Fruit fly (Drosophila melanogaster) whole organism, prepupa: Measurements from ENCODE around the gene CycY.

Experiments
- CG10669 ChIP-seq: fragments of 200-800 bp; sonication (Bioruptor generic); optimal IDR thresholded peaks from 3 replicates; lab custom pipeline; 2018; ENCODE audit warnings: missing biosample characterization, mild to moderate bottlenecking, missing genetic modification characterization, moderate library complexity
- CG11294 ChIP-seq: fragments of 200-800 bp; sonication (Bioruptor generic); IDR thresholded peaks from 2 replicates; pipeline ENCODE4 v1.3.6; 2022; ENCODE audit warnings: missing biosample characterization, missing genetic modification characterization
- CG11762 ChIP-seq: fragments of 200-800 bp; sonication (Bioruptor generic); optimal IDR thresholded peaks from 3 replicates; lab custom pipeline; 2016; ENCODE audit warnings: missing biosample characterization, missing genetic modification characterization; ENCODE audit not compliant: insufficient read depth
- CG11902 ChIP-seq: fragments of 200-800 bp; sonication (Bioruptor generic); optimal IDR thresholded peaks from 3 replicates; lab custom pipeline; 2016; ENCODE audit warnings: missing biosample characterization, missing genetic modification characterization
- CG15336 ChIP-seq: fragments of 200-800 bp; sonication (Bioruptor generic); IDR thresholded peaks from 2 replicates; pipeline ENCODE4 v1.3.6; 2022; ENCODE audit warnings: missing biosample characterization, missing genetic modification characterization
- CG1621 ChIP-seq: fragments of 200-800 bp; sonication (Bioruptor generic); optimal IDR thresholded peaks from 3 replicates; lab custom pipeline; 2018; ENCODE audit warnings: missing biosample characterization, mild to moderate bottlenecking, missing genetic modification characterization
- CG16779 ChIP-seq: fragments of 200-800 bp; sonication (Bioruptor generic); optimal IDR thresholded peaks from 3 replicates; lab custom pipeline; 2017; ENCODE audit warnings: missing biosample characterization, mild to moderate bottlenecking, missing genetic modification characterization
- CG32006 ChIP-seq: fragments of 200-800 bp; sonication (Bioruptor generic); optimal IDR thresholded peaks from 3 replicates; lab custom pipeline; 2017; ENCODE audit warnings: missing biosample characterization, mild to moderate bottlenecking, missing genetic modification characterization
- CG3919 ChIP-seq: fragments of 200-800 bp; sonication (Bioruptor generic); optimal IDR thresholded peaks from 3 replicates; lab custom pipeline; 2016; ENCODE audit warnings: missing biosample characterization, missing genetic modification characterization
- CG6792 ChIP-seq: fragments of 200-800 bp; sonication (Bioruptor generic); optimal IDR thresholded peaks from 3 replicates; lab custom pipeline; 2016; ENCODE audit warnings: missing biosample characterization, missing genetic modification characterization
- CG6808 ChIP-seq: fragments of 200-800 bp; sonication (Bioruptor generic); optimal IDR thresholded peaks from 3 replicates; lab custom pipeline; 2017; ENCODE audit warnings: missing biosample characterization, missing genetic modification characterization, mild to moderate bottlenecking, moderate library complexity, missing genetic modification reagents
- CG7368 ChIP-seq: fragments of 200-800 bp; sonication (Bioruptor generic); optimal IDR thresholded peaks from 3 replicates; lab custom pipeline; 2016; ENCODE audit warnings: missing biosample characterization, missing genetic modification characterization
- CG8119 ChIP-seq: fragments of 200-800 bp; sonication (Bioruptor generic); IDR thresholded peaks from 3 replicates; pipeline ENCODE4 v1.3.6; 2022; ENCODE audit warnings: missing biosample characterization, missing genetic modification characterization
- Eip78C ChIP-seq: fragments of 200-800 bp; sonication (Bioruptor generic); peaks from one replicate; lab custom pipeline; 2016; ENCODE audit warnings: missing biosample characterization, missing genetic modification characterization
- Eip93F ChIP-seq: fragments of 200-800 bp; sonication (Bioruptor generic); optimal IDR thresholded peaks from 2 replicates; lab custom pipeline; 2016; ENCODE audit warnings: missing biosample characterization, mild to moderate bottlenecking, missing genetic modification characterization
- Ets21C ChIP-seq: fragments of 200-800 bp; sonication (Bioruptor generic); optimal IDR thresholded peaks from 3 replicates; lab custom pipeline; 2016; ENCODE audit warnings: missing biosample characterization, missing genetic modification characterization
- Gug ChIP-seq: fragments of 200-800 bp; sonication (Bioruptor generic); IDR thresholded peaks from 2 replicates; pipeline ENCODE4 v1.3.6; 2022; ENCODE audit warnings: missing biosample characterization, missing genetic modification characterization
- Hr38 ChIP-seq: sonication (Bioruptor generic); optimal IDR thresholded peaks from 2 replicates; lab custom pipeline; 2016; ENCODE audit warnings: missing biosample characterization, missing genetic modification characterization
- Hr4 ChIP-seq: fragments of 200-800 bp; sonication (Bioruptor generic); optimal IDR thresholded peaks from 3 replicates; lab custom pipeline; 2016; ENCODE audit warnings: missing biosample characterization, missing genetic modification characterization
- Lpt ChIP-seq: fragments of 200-800 bp; sonication (Bioruptor generic); optimal IDR thresholded peaks from 3 replicates; lab custom pipeline; 2016; ENCODE audit warnings: missing biosample characterization, missing genetic modification characterization
- Met ChIP-seq: fragments of 200-800 bp; sonication (Bioruptor generic); optimal IDR thresholded peaks from 3 replicates; lab custom pipeline; 2016; ENCODE audit warnings: missing biosample characterization, missing genetic modification characterization
- Sox102F ChIP-seq: fragments of 200-800 bp; sonication (Bioruptor generic); optimal IDR thresholded peaks from 2 replicates; lab custom pipeline; 2016; ENCODE audit warnings: missing biosample characterization, mild to moderate bottlenecking, missing genetic modification characterization
- Sox14 ChIP-seq: fragments of 200-800 bp; sonication (Bioruptor generic); optimal IDR thresholded peaks from 3 replicates; lab custom pipeline; 2016; ENCODE audit warnings: missing biosample characterization, missing genetic modification characterization
- Sox15 ChIP-seq: fragments of 200-800 bp; sonication (Bioruptor generic); optimal IDR thresholded peaks from 3 replicates; lab custom pipeline; 2016; ENCODE audit warnings: missing biosample characterization, missing genetic modification characterization
- achi ChIP-seq: fragments of 200-800 bp; sonication (Bioruptor generic); optimal IDR thresholded peaks from 3 replicates; lab custom pipeline; 2016; ENCODE audit warnings: missing biosample characterization, missing genetic modification characterization
- cyc ChIP-seq: fragments of 200-800 bp; sonication (Bioruptor generic); optimal IDR thresholded peaks from 3 replicates; lab custom pipeline; 2016; ENCODE audit warnings: missing biosample characterization, missing genetic modification characterization
- dsx ChIP-seq: fragments of 200-800 bp; optimal IDR thresholded peaks from 3 replicates; lab custom pipeline; 2019; ENCODE audit warnings: missing biosample characterization, mild to moderate bottlenecking, missing genetic modification characterization, moderate library complexity; ENCODE audit not compliant: poor library complexity, severe bottlenecking
- eg ChIP-seq: fragments of 200-800 bp; sonication (Bioruptor generic); IDR thresholded peaks from 3 replicates; pipeline ENCODE4 v1.3.6; 2022; ENCODE audit warnings: missing biosample characterization, missing genetic modification characterization
- esn ChIP-seq: fragments of 200-800 bp; sonication (Bioruptor generic); optimal IDR thresholded peaks from 2 replicates; lab custom pipeline; 2016; ENCODE audit warnings: missing biosample characterization, mild to moderate bottlenecking, missing genetic modification characterization, moderate library complexity
- fd59A ChIP-seq: fragments of 200-800 bp; sonication (Bioruptor generic); optimal IDR thresholded peaks from 2 replicates; lab custom pipeline; 2017; ENCODE audit warnings: missing biosample characterization, mild to moderate bottlenecking, missing genetic modification characterization, missing genetic modification reagents
- net ChIP-seq: fragments of 200-800 bp; sonication (Bioruptor generic); optimal IDR thresholded peaks from 3 replicates; lab custom pipeline; 2016; ENCODE audit warnings: missing biosample characterization, missing genetic modification characterization
- pdm3 ChIP-seq: fragments of 200-800 bp; sonication (Bioruptor generic); optimal IDR thresholded peaks from 3 replicates; lab custom pipeline; 2016; ENCODE audit warnings: missing biosample characterization, missing genetic modification characterization
- spab ChIP-seq: fragments of 200-800 bp; sonication (Bioruptor generic); optimal IDR thresholded peaks from 2 replicates; lab custom pipeline; 2017; ENCODE audit warnings: missing biosample characterization, mild to moderate bottlenecking, missing genetic modification characterization, missing genetic modification reagents
- vri ChIP-seq: fragments of 200-800 bp; sonication (Bioruptor generic); optimal IDR thresholded peaks from 3 replicates; lab custom pipeline; 2016; ENCODE audit warnings: missing biosample characterization, mild to moderate bottlenecking, missing genetic modification characterization

CycY gene

DNA sequence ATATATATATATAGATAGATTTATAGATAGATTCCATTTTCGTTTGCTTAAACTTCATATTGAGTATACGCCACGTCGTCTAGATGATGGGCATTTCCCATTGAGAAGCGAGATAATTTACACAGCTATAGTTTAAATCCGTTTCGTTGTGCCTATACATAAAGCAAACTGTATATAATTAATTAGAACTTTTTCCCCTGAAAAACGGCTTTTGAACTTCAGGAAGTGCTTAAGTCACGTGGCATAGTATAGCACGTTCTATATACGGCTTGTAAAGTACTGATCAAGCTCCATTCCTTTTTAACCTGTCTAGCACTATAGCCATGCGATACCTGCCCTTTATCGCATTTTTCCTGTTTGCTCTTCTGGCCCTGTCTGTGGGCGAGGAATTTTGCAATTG lies 26.0 kb upstream of the CycY start, which contains the start of gene Sfp33A3:
Gene Sfp33A3 (plus strand): TSS at position 301 of the 400 bp plus-strand sequence.
- no peak for TF ChIP-seq CG11762 (GFP tag; lab: Kevin White, UChicago)
- TF ChIP-seq dsx = no peak
- no peak for TF ChIP-seq CG8119 (GFP tag; lab: Robert Waterston, UW)
- TF ChIP-seq CG16779 = no peak
- TF ChIP-seq Gug (GFP tag; lab: Robert Waterston, UW) = no peak
- TF ChIP-seq Sox14 (GFP tag; lab: Kevin White, UChicago) = no peak
- no peak for TF ChIP-seq Hr4 (GFP tag; lab: Kevin White, UChicago)
- TF ChIP-seq esn = no peak
- TF ChIP-seq spab (GFP tag; lab: Kevin White, UChicago) = no peak
- TF ChIP-seq CG32006 (GFP tag; lab: Kevin White, UChicago) = no peak
- no peak for TF ChIP-seq Hr38 (GFP tag; lab: Kevin White, UChicago)
- no peak for TF ChIP-seq CG6792 (GFP tag; lab: Kevin White, UChicago)
- no peak for TF ChIP-seq achi (GFP tag; lab: Kevin White, UChicago)

DNA sequence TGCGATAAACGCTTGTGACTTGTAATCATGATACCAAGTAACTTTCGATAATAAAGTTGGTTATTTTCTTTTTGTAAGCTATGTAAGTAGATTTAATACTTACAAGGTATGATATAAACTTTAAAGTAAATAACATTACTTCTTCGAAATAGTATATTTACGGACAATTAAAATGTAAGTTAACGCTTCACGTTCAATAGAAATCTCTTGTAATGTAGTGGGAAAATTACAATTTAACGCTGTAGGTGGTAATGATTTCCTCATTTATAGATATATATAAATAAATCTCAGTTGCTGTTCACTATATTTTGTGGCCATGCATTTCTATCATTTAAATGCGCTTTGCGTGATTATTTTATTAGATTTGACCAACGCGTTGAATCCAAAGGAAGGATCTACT lies 23.8 kb upstream of the CycY start, which contains the start of gene Sfp33A2:
Gene Sfp33A2 (plus strand): TSS at position 301 of the 400 bp plus-strand sequence.
- TF ChIP-seq CG10669 (GFP tag; lab: Kevin White, UChicago) (no peak), vri (GFP tag; lab: Kevin White, UChicago) (no peak), cyc (GFP tag; lab: Kevin White, UChicago) (no peak)

DNA sequence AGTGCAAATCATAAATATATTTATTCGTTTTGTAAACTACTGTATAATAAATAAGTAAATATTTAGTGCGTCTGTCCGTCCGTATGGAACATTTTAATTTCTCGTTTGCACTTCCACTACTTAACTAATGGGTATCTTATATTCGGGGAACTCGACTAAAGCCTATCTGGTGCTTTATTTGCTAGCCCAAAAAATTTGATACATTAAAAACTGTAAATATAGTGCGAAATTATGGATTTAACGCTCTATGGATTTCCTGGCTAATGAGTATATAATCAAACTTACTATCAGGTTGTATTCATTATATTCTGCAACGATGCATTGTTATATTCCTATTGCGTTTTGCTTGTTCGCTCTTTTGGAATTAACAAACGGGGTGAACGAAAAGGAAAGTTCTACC lies 23.4 kb upstream of the CycY start, which contains the start of gene Sfp33A4:
Gene Sfp33A4 (plus strand): TSS at position 301 of the 400 bp plus-strand sequence.
- TF ChIP-seq Sox102F (GFP tag; lab: Kevin White, UChicago) = no peak
- TF ChIP-seq CG15336 = no peak
- TF ChIP-seq Hr38 (GFP tag; lab: Kevin White, UChicago) = no peak
- TF ChIP-seq esn = no peak
- TF ChIP-seq CG7368 (GFP tag; lab: Kevin White, UChicago) = no peak
- TF ChIP-seq CG11294 (GFP tag; lab: Robert Waterston, UW) = no peak
- TF ChIP-seq CG6808 (GFP tag; lab: Kevin White, UChicago) = no peak
- TF ChIP-seq pdm3 = no peak
- TF ChIP-seq CG3919 (GFP tag; lab: Kevin White, UChicago) = no peak
- no peak for TF ChIP-seq Met
- TF ChIP-seq eg (GFP tag; lab: Robert Waterston, UW) = no peak
- no peak for TF ChIP-seq Sox14 (GFP tag; lab: Kevin White, UChicago)
- TF ChIP-seq Lpt (GFP tag; lab: Kevin White, UChicago) = no peak
- no peak for TF ChIP-seq spab (GFP tag; lab: Kevin White, UChicago)
- no peak for TF ChIP-seq Eip78C (GFP tag; lab: Kevin White, UChicago)
- no peak for TF ChIP-seq dsx
- no peak for TF ChIP-seq Sox15 (GFP tag; lab: Kevin White, UChicago)
- no peak for TF ChIP-seq CG8119 (GFP tag; lab: Robert Waterston, UW)

- TF ChIP-seq CG1621 (tag; lab: Kevin White, UChicago) (no peak), spab (GFP tag; lab: Kevin White, UChicago) (no peak), CG10669 (GFP tag; lab: Kevin White, UChicago) (no peak), Eip78C (GFP tag; lab: Kevin White, UChicago) (no peak), CG8119 (GFP tag; lab: Robert Waterston, UW) (no peak), Eip93F (GFP tag; lab: Kevin White, UChicago) (no peak), pdm3 (no peak), CG6792 (GFP tag; lab: Kevin White, UChicago) (no peak), Sox15 (GFP tag; lab: Kevin White, UChicago) (no peak), CG11902 (no peak)
Observed at dm6 chr2L:11834308-11834707, 20.7 kb upstream of the CycY start, which contains the start of gene CG45012. CG45012 (plus strand) TSS chr2L:11834608.

DNA sequence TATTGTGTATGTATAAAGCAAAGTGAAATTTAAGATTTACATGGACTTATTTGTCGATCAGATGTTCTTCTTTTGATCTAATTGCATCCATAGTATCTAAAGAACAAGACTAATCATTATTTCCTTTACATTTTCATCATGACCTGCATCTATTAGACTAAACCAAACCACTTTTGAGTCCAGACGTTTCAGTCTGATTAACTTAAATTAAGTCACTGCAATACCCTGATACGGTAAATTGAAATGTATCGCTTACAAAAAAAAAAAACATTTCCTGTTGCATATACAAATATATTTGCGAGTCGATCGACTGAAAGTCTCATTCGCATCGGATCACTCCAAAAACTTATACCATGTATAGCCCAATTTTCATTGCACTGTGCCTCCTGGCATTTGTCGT lies 20.2 kb upstream of the CycY start, which contains the start of gene CG45011:
Gene CG45011 (plus strand): TSS at position 301 of the 400 bp plus-strand sequence.
- TF ChIP-seq net (GFP tag; lab: Kevin White, UChicago) (no peak), Eip93F (GFP tag; lab: Kevin White, UChicago) (no peak), CG16779 (no peak), Ets21C (GFP tag; lab: Kevin White, UChicago) (no peak), fd59A (GFP tag; lab: Kevin White, UChicago) (no peak), CG7368 (GFP tag; lab: Kevin White, UChicago) (no peak)
